Worm (Caenorhabditis elegans): ENCODE results near the gene R02D5.1.

Gene R02D5.1

ce11 chrV:14476680-14477079 is 31.4 kb upstream of the R02D5.1 start, which contains the start of gene clec-54:
Gene clec-54 (plus strand): TSS chrV:14476903.
- TF ChIP-seq eyg-1 (tag; optimal IDR thresholded peaks at IDR 0.05) (no peak), tbx-7 (tag; optimal IDR thresholded peaks at IDR 0.05) (no peak), ref-2 (tag; optimal IDR thresholded peaks at IDR 0.05) (no peak), ceh-9 (tag; optimal IDR thresholded peaks at IDR 0.05) (no peak), che-1 (tag; optimal IDR thresholded peaks at IDR 0.05) (no peak), Y22D7AL.16 (tag; optimal IDR thresholded peaks at IDR 0.05) (no peak), T23F11.4 (GFP tag; optimal IDR thresholded peaks at IDR 0.05) (no peak), ceh-45 (GFP tag; IDR thresholded peaks at IDR 0.05) (no peak), sox-4 (tag; optimal IDR thresholded peaks at IDR 0.05) (no peak), hlh-30 (tag; optimal IDR thresholded peaks at IDR 0.05; ENCODE audit: insufficient read depth) (no peak), elt-2 (tag; optimal IDR thresholded peaks at IDR 0.05) (no peak), ama-1 (optimal IDR thresholded peaks at IDR 0.05) (no peak), fkh-10 (GFP tag; optimal IDR thresholded peaks at IDR 0.05) (no peak), hlh-15 (tag; optimal IDR thresholded peaks at IDR 0.05) (no peak), fax-1 (tag; optimal IDR thresholded peaks at IDR 0.05) (no peak)

ce11 chrV:14478979-14479378 is 29.1 kb upstream of the R02D5.1 start, which contains the start of gene clec-55:
Gene clec-55 (plus strand): TSS chrV:14479279.
- TF ChIP-seq ztf-16 (tag; optimal IDR thresholded peaks at IDR 0.05) (no peak), ceh-9 (tag; optimal IDR thresholded peaks at IDR 0.05) (no peak), ceh-2 (tag; optimal IDR thresholded peaks at IDR 0.05) (no peak), sdc-2 (tag; optimal IDR thresholded peaks at IDR 0.05) (no peak), nfya-1 (tag; optimal IDR thresholded peaks at IDR 0.05) (no peak), pha-4 (tag; optimal IDR thresholded peaks at IDR 0.05) (no peak), sox-2 (GFP tag; IDR thresholded peaks at IDR 0.05) (no peak), unc-42 (tag; optimal IDR thresholded peaks at IDR 0.05) (no peak)

- TF ChIP-seq pha-2 (tag; optimal IDR thresholded peaks at IDR 0.05): no peak
- TF ChIP-seq dve-1 (tag; optimal IDR thresholded peaks at IDR 0.05): no peak
- no peak for TF ChIP-seq ceh-31 (tag; optimal IDR thresholded peaks at IDR 0.05)
- no peak for TF ChIP-seq ahr-1 (tag; optimal IDR thresholded peaks at IDR 0.05)
- no peak for TF ChIP-seq madf-2 (tag; optimal IDR thresholded peaks at IDR 0.05)
- no peak for TF ChIP-seq fkh-6 (tag; optimal IDR thresholded peaks at IDR 0.05)
- TF ChIP-seq tbx-2 (tag; optimal IDR thresholded peaks at IDR 0.05): no peak
- TF ChIP-seq ttx-3 (tag; optimal IDR thresholded peaks at IDR 0.05): no peak
- no peak for TF ChIP-seq hlh-6 (tag; optimal IDR thresholded peaks at IDR 0.05)
- no peak for TF ChIP-seq pha-4 (tag; optimal IDR thresholded peaks at IDR 0.05)
- no peak for TF ChIP-seq gmeb-2 (tag; optimal IDR thresholded peaks at IDR 0.05)
- TF ChIP-seq elt-2 (tag; optimal IDR thresholded peaks at IDR 0.05): no peak
- no peak for TF ChIP-seq sdc-2 (tag; optimal IDR thresholded peaks at IDR 0.05)
- TF ChIP-seq fax-1 (tag; optimal IDR thresholded peaks at IDR 0.05): no peak
- no peak for TF ChIP-seq ref-2 (tag; optimal IDR thresholded peaks at IDR 0.05)
- no peak for TF ChIP-seq che-1 (tag; optimal IDR thresholded peaks at IDR 0.05)
- no peak for TF ChIP-seq unc-55 (GFP tag; optimal IDR thresholded peaks at IDR 0.05)
- TF ChIP-seq ama-1 (optimal IDR thresholded peaks at IDR 0.05): no peak
Observed at ce11 chrV:14480533-14480932, 27.5 kb upstream of the R02D5.1 start.

- TF ChIP-seq gmeb-2 (tag; optimal IDR thresholded peaks at IDR 0.05) (no peak), hlh-6 (tag; optimal IDR thresholded peaks at IDR 0.05) (no peak), F13H6.1 (tag; optimal IDR thresholded peaks at IDR 0.05) (no peak), Y22D7AL.16 (tag; optimal IDR thresholded peaks at IDR 0.05) (no peak), odd-2 (tag; optimal IDR thresholded peaks at IDR 0.05) (no peak), sox-2 (GFP tag; IDR thresholded peaks at IDR 0.05) (no peak), unc-3 (GFP tag; conservative IDR thresholded peaks at IDR 0.05) (no peak), unc-3 (tag; optimal IDR thresholded peaks at IDR 0.05) (no peak), sox-4 (tag; optimal IDR thresholded peaks at IDR 0.05) (no peak), tbx-2 (tag; optimal IDR thresholded peaks at IDR 0.05) (no peak), mec-3 (tag; optimal IDR thresholded peaks at IDR 0.05; ENCODE audit: borderline replicate concordance) (no peak)
Observed at ce11 chrV:14481401-14481800, 26.6 kb upstream of the R02D5.1 start, which contains the start of gene R02D5.7. Gene R02D5.7 (minus strand): TSS chrV:14481501.

Data from whole organism, late embryonic.